Worm (Caenorhabditis elegans): ENCODE measurements around the gene ule-5.
A peak's percentile ranks its signal among the peaks of the same experiment; 100 is the strongest.

Gene ule-5

DNA sequence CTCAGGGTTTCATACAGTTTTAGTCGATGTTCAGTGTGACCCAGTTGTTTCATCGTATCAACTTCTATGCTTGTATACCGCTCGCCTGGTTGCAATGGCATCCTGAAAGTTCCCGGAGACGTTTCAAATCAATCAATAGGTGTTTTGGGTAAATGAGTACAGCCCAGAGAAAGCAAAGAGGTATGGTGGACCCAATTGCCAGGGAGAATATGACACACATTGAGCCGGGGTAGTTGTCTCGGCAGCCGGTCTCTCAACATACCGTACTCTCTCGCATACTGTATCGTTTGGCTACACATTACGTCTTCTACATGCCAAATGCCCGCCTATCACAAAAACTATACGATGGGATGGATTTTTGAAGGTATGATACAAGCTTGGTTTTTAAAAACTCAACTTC is 15.1 kb downstream of the ule-5 start, which contains the start of gene Y62H9A.9:
Y62H9A.9 (minus strand) TSS at position 101 of the 400 bp plus-strand sequence.
- TF ChIP-seq lsy-2 (tag; optimal IDR thresholded peaks at IDR 0.05): no peak
- no peak for TF ChIP-seq C16A3.4 (tag; optimal IDR thresholded peaks at IDR 0.05)
- 0 out of 2 replicates have a peak, but pooled peaks have one; percentile 48 for TF ChIP-seq ets-5 (GFP tag; IDR thresholded peaks at IDR 0.05)

DNA sequence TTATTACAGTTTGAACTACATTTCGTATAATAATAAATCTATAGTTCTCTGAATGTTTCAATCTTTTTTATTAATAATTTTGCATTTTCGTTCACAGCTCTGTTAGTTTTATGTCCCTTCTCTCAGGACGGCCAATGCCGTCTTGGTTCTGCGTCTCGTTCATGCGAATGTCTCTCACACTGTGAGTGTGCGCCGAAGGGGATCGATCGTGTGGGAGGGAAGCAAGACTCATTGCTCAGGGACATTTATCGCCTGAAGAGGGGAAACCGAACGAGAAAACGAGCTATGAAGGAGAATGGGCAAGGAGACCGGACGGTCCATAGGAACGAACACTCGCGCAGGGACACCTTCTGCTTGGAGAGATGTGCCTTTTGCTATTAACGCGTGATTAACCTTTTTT is 16.1 kb downstream of the ule-5 start:
- peak in 1 of 3 experiments; percentile 18 for TF ChIP-seq ceh-82 (tag; optimal IDR thresholded peaks at IDR 0.05)
- no peak for TF ChIP-seq isw-1 (GFP tag; IDR thresholded peaks at IDR 0.05)
- no peak for TF ChIP-seq rnt-1 (tag; optimal IDR thresholded peaks at IDR 0.05)
- TF ChIP-seq blmp-1 (tag; optimal IDR thresholded peaks at IDR 0.05): no peak
- TF ChIP-seq fkh-10 (GFP tag; optimal IDR thresholded peaks at IDR 0.05): peak; percentile 15
- peak; percentile 47 for TF ChIP-seq dsc-1 (tag; optimal IDR thresholded peaks at IDR 0.05)
- TF ChIP-seq dpl-1 (GFP tag; optimal IDR thresholded peaks at IDR 0.05): no peak
- no peak for TF ChIP-seq hpl-2 (GFP tag; optimal IDR thresholded peaks at IDR 0.05)
- TF ChIP-seq efl-1 (optimal IDR thresholded peaks at IDR 0.05): peak in 1 of 2 experiments; percentile 0
- no peak for TF ChIP-seq efl-1 (GFP tag; optimal IDR thresholded peaks at IDR 0.05 in 1 of 2)
- TF ChIP-seq mep-1 (tag; optimal IDR thresholded peaks at IDR 0.05): no peak
- no peak for TF ChIP-seq fkh-4 (tag; optimal IDR thresholded peaks at IDR 0.05; ENCODE audit: borderline replicate concordance)
- TF ChIP-seq fos-1 (tag; optimal IDR thresholded peaks at IDR 0.05): no peak
- TF ChIP-seq C34B4.2 (tag; optimal IDR thresholded peaks at IDR 0.05): no peak
- TF ChIP-seq nhr-47 (tag; optimal IDR thresholded peaks at IDR 0.05): peak; percentile 41
- no peak for TF ChIP-seq elt-2 (tag; optimal IDR thresholded peaks at IDR 0.05)
- TF ChIP-seq unc-62 (GFP tag; optimal IDR thresholded peaks at IDR 0.05): no peak

DNA sequence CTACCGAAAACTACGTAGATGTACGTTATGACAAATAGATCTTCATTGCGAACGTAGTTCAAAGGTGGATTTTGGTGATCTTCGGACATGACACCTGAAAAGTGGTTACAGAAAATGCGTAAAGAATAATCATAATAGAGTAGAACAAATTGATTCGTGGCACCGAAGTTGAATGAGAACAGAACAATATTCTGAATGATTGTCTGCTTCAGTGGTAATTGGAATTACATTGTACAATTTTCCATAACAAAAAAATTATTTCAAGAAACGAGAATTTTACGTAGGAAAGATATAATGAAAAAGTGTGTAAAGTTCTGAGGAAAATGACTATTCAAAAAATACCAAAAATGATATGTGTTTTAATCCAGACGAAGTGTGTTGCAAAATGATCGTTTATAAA is 19.7 kb downstream of the ule-5 start, which contains the start of gene Y62H9A.10:
Y62H9A.10 (minus strand) TSS at position 101 of the 400 bp plus-strand sequence.
- TF ChIP-seq snu-23 (GFP tag; optimal IDR thresholded peaks at IDR 0.05) (no peak), pax-3 (tag; optimal IDR thresholded peaks at IDR 0.05) (no peak), dpl-1 (GFP tag; optimal IDR thresholded peaks at IDR 0.05) (no peak), lin-39 (tag; optimal IDR thresholded peaks at IDR 0.05) (no peak), lin-13 (GFP tag; optimal IDR thresholded peaks at IDR 0.05) (no peak), ces-1 (GFP tag; optimal IDR thresholded peaks at IDR 0.05) (no peak)

DNA sequence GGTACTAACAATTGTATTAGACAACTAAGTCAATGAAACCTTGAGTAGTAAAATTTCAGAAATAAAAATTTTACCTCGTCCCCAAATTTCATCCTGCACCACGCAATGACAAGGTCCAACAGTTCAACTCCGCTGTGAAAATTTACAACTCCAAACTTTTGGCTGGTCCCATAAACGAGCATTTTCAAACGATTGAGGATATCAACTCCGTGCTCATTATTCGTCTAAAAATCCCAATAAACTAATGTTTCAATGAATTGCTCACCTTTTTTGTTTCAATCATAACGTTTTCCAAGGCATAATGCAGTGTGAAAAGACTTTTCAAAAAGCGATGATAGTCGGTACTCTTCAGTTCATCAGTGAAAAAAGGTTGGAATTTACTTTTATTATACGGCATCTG is 23.7 kb downstream of the ule-5 start:
- TF ChIP-seq ceh-82 (tag; optimal IDR thresholded peaks at IDR 0.05) (no peak), elt-2 (tag; optimal IDR thresholded peaks at IDR 0.05) (no peak), isw-1 (GFP tag; IDR thresholded peaks at IDR 0.05) (no peak), hlh-17 (GFP tag; optimal IDR thresholded peaks at IDR 0.05; ENCODE audit: borderline replicate concordance) (no peak), F16B12.6 (tag; optimal IDR thresholded peaks at IDR 0.05) (no peak), fkh-4 (tag; optimal IDR thresholded peaks at IDR 0.05; ENCODE audit: borderline replicate concordance) (no peak), ces-1 (GFP tag; optimal IDR thresholded peaks at IDR 0.05) (no peak), nhr-19 (GFP tag; conservative IDR thresholded peaks at IDR 0.05) (no peak)

DNA sequence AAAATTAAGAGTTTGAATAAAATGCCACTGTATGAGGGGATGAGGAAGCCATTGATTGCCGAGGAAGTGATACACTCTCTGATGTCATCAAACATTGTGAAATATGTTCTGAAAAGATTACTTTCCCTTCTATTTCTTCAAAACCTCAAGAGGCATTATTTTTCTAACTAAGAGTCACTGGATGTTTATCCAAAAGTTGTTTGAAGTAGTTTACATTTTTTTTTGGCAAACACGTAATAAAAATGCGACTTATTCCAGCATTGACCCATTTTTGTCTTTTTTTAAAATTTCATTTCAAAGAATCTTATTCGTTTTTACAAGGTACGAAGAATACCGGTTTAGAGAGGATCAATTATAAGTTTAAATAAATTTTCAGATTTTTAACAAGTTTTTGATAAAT is 24.3 kb downstream of the ule-5 start, which contains the start of gene Y62H9A.11:
Y62H9A.11 (minus strand) TSS at position 101 of the 400 bp plus-strand sequence.
- TF ChIP-seq egl-13 (tag; optimal IDR thresholded peaks at IDR 0.05) (no peak), sup-37 (GFP tag; optimal IDR thresholded peaks at IDR 0.05) (no peak)

DNA sequence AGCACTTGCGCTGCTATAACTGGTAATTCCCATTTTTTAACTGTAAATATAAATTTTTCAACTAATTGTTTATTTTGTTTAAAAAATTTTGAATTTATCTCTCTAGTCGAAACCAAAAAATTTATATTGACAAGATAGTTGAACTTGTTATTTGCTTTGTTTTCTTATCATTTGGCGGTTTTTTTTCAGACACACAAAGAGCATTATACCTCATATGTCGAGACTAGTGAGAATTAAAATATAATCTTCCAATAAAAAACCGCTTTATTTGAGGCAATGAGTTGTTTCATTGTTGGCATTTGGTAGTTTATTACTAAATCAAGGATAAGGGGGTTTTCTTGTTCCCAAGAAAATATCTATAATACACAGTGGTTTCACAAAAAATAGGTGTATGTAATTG is 25.3 kb downstream of the ule-5 start:
- TF ChIP-seq aha-1 (tag; optimal IDR thresholded peaks at IDR 0.05) (no peak), lir-3 (tag; optimal IDR thresholded peaks at IDR 0.05; ENCODE audit: poor library complexity) (no peak), lin-35 (GFP tag; optimal IDR thresholded peaks at IDR 0.05) (peak in 1 of 2 experiments; percentile 14), elt-2 (tag; optimal IDR thresholded peaks at IDR 0.05) (peak; percentile 45)

All from whole organism, L1 larva.